Worm (Caenorhabditis elegans): Measurements from ENCODE around the gene ddn-2.

The ddn-2 gene

ce11 chrII:12908779-12909178, at the start of gene ddn-2:
Gene ddn-2 (plus strand): TSS chrII:12909079.
- TF ChIP-seq med-1 (GFP tag; optimal IDR thresholded peaks at IDR 0.05; ENCODE audit: insufficient read depth) (no peak), flt-1 (GFP tag; IDR thresholded peaks at IDR 0.05) (no peak), cog-1 (tag; optimal IDR thresholded peaks at IDR 0.05) (no peak), ref-1 (GFP tag; conservative IDR thresholded peaks at IDR 0.05) (no peak), T22C8.4 (GFP tag; IDR thresholded peaks at IDR 0.05) (no peak), ztf-23 (GFP tag; IDR thresholded peaks at IDR 0.05) (no peak), klf-2 (GFP tag; conservative IDR thresholded peaks at IDR 0.05) (no peak), ztf-29 (GFP tag; IDR thresholded peaks at IDR 0.05) (no peak)

DNA sequence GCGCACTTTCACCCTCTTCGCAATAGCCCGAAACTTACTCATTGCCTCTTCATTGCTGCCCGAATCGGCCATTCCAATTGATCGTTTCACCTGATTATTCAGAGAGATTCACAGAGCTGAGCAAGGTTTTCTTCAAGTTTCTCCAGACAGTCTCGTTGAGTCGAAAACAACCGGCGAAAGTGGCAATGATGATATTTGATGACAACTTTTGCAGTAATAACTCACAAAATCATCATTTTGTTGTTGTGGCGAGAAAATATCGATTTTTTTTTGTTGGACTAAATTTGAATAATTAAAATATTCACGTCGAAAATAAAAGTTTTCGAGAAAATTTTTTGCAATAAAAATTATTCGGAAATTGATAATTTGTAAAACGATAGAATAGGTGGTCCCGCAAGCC, 43.3 kb upstream of the ddn-2 start, which contains the start of gene snf-5:
Gene snf-5, minus strand, starts transcription at position 182 of the 400 bp plus-strand sequence.
- TF ChIP-seq ztf-29 (GFP tag; IDR thresholded peaks at IDR 0.05) (no peak), flt-1 (GFP tag; IDR thresholded peaks at IDR 0.05) (no peak), klf-2 (GFP tag; conservative IDR thresholded peaks at IDR 0.05) (no peak), tab-1 (GFP tag; IDR thresholded peaks at IDR 0.05) (no peak), cog-1 (tag; optimal IDR thresholded peaks at IDR 0.05) (no peak), med-1 (GFP tag; optimal IDR thresholded peaks at IDR 0.05; ENCODE audit: insufficient read depth) (no peak), ztf-23 (GFP tag; IDR thresholded peaks at IDR 0.05) (no peak), T22C8.4 (GFP tag; IDR thresholded peaks at IDR 0.05) (no peak), ref-1 (GFP tag; conservative IDR thresholded peaks at IDR 0.05) (no peak)

DNA sequence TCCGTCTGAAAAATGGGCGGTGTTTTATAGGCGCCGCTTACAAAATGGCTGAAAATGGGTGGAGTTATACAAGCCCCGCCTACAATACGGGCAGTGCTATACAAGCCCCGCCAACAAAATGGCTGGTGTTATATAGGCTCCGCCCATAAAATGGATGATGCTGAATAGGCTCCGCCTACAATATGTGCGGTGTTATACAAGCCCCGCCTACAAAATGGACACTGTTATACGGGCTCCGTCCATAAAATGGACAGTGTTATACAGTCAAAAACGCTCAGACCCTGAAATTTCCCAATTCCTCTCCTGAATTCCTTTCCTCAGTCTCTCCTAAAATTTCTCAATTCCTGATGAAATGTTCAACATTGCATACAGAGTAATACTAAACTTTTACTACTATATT, 42.8 kb upstream of the ddn-2 start:
- TF ChIP-seq ztf-29 (GFP tag; IDR thresholded peaks at IDR 0.05) (no peak), T22C8.4 (GFP tag; IDR thresholded peaks at IDR 0.05) (no peak), cog-1 (tag; optimal IDR thresholded peaks at IDR 0.05) (no peak), flt-1 (GFP tag; IDR thresholded peaks at IDR 0.05) (no peak), tab-1 (GFP tag; IDR thresholded peaks at IDR 0.05) (no peak), ztf-23 (GFP tag; IDR thresholded peaks at IDR 0.05) (no peak), klf-2 (GFP tag; conservative IDR thresholded peaks at IDR 0.05) (no peak), ref-1 (GFP tag; conservative IDR thresholded peaks at IDR 0.05) (no peak), med-1 (GFP tag; optimal IDR thresholded peaks at IDR 0.05; ENCODE audit: insufficient read depth) (no peak)

ce11 chrII:12878071-12878668, 30.7 kb upstream of the ddn-2 start, which contains the start of gene gsy-1:
Gene gsy-1 (minus strand): TSS chrII:12878121.
- TF ChIP-seq ztf-23 (GFP tag; IDR thresholded peaks at IDR 0.05): no peak

- TF ChIP-seq ref-1 (GFP tag; conservative IDR thresholded peaks at IDR 0.05) (no peak), med-1 (GFP tag; optimal IDR thresholded peaks at IDR 0.05; ENCODE audit: insufficient read depth) (no peak), T22C8.4 (GFP tag; IDR thresholded peaks at IDR 0.05) (no peak), klf-2 (GFP tag; conservative IDR thresholded peaks at IDR 0.05) (no peak), cog-1 (tag; optimal IDR thresholded peaks at IDR 0.05) (no peak), ztf-29 (GFP tag; IDR thresholded peaks at IDR 0.05) (no peak), flt-1 (GFP tag; IDR thresholded peaks at IDR 0.05) (no peak), ztf-23 (GFP tag; IDR thresholded peaks at IDR 0.05) (no peak), tab-1 (GFP tag; IDR thresholded peaks at IDR 0.05) (no peak)
These were observed 30.2 kb upstream of the ddn-2 start for ce11 chrII:12878697-12879096.

DNA sequence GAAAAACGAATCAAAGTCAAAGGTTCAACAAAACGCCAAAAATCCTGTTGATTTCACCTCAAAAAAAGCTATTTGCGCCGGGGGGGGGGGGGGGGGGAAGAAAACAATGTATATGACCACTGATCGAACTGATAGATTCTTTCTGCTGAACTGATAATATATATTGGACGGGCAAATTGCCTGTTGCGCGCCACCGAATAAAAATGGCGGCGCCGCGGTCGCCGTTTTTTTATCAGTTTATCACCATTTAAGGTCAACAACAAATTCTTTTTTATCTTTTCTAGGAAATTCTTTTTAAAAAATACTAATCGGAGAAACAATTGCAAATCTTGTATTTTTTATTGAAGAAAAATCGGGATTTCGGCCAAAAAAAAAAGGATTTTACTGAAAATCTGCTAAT, 29.1 kb upstream of the ddn-2 start:
- TF ChIP-seq klf-2 (GFP tag; conservative IDR thresholded peaks at IDR 0.05) (no peak), ztf-29 (GFP tag; IDR thresholded peaks at IDR 0.05) (no peak)

- TF ChIP-seq ztf-23 (GFP tag; IDR thresholded peaks at IDR 0.05): no peak
- TF ChIP-seq tab-1 (GFP tag; IDR thresholded peaks at IDR 0.05): no peak
- no peak for TF ChIP-seq T22C8.4 (GFP tag; IDR thresholded peaks at IDR 0.05)
- no peak for TF ChIP-seq med-1 (GFP tag; optimal IDR thresholded peaks at IDR 0.05; ENCODE audit: insufficient read depth)
- no peak for TF ChIP-seq ref-1 (GFP tag; conservative IDR thresholded peaks at IDR 0.05)
- TF ChIP-seq klf-2 (GFP tag; conservative IDR thresholded peaks at IDR 0.05): no peak
- no peak for TF ChIP-seq cog-1 (tag; optimal IDR thresholded peaks at IDR 0.05)
- TF ChIP-seq flt-1 (GFP tag; IDR thresholded peaks at IDR 0.05): no peak
- no peak for TF ChIP-seq ztf-29 (GFP tag; IDR thresholded peaks at IDR 0.05)
These were observed 28.5 kb upstream of the ddn-2 start, which contains the start of gene F35C5.1 for ce11 chrII:12880406-12880805. Gene F35C5.1 (plus strand): TSS chrII:12880804.

DNA sequence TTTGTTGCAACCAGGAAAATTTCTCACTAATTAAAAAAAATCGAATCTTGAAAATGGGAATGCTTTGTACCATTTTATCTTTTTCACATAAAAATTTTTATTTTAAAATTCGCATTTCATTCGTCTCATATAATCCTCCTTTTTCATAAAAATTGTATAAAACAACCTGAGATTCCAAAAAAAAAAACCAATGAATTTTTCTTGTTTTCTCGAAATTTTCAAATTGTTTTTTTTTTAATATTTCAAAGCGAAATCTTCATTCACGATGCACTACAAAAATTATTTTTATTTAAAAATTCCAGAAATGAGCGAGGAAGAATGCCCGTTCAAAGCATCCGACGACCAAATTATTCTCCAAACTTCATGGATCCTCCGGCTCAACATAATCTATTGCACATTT, 23.9 kb upstream of the ddn-2 start, which contains the start of gene sra-14:
Gene sra-14, plus strand, starts transcription at position 301 of the 400 bp plus-strand sequence.
- TF ChIP-seq ztf-23 (GFP tag; IDR thresholded peaks at IDR 0.05) (no peak), flt-1 (GFP tag; IDR thresholded peaks at IDR 0.05) (no peak), ref-1 (GFP tag; conservative IDR thresholded peaks at IDR 0.05) (no peak), klf-2 (GFP tag; conservative IDR thresholded peaks at IDR 0.05) (no peak), T22C8.4 (GFP tag; IDR thresholded peaks at IDR 0.05) (no peak), med-1 (GFP tag; optimal IDR thresholded peaks at IDR 0.05; ENCODE audit: insufficient read depth) (no peak)

DNA sequence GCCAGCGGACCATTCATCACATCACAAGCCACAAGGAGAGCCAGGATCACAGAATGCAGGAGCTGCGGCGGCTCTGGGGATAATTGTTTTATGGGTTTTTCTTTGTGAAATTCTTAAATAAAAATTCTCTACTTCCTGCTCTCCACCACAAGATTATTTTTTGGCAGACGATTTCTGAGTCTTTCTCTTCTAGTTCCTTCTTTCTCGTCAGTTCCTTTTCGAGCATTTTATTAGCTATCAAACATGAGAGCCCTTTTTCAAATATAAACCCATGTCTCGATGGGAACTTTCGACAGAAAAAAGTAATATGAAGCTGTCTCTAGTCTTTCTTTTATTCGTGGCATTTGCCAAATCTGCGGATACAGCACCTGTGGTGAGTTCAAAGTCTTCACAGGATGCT, 20.4 kb upstream of the ddn-2 start, which contains the start of gene F35C5.3:
Gene F35C5.3, plus strand, starts transcription at position 301 of the 400 bp plus-strand sequence.
- TF ChIP-seq ztf-29 (GFP tag; IDR thresholded peaks at IDR 0.05) (no peak), cog-1 (tag; optimal IDR thresholded peaks at IDR 0.05) (no peak), ref-1 (GFP tag; conservative IDR thresholded peaks at IDR 0.05) (no peak), T22C8.4 (GFP tag; IDR thresholded peaks at IDR 0.05) (no peak), klf-2 (GFP tag; conservative IDR thresholded peaks at IDR 0.05) (no peak), flt-1 (GFP tag; IDR thresholded peaks at IDR 0.05) (no peak), med-1 (GFP tag; optimal IDR thresholded peaks at IDR 0.05; ENCODE audit: insufficient read depth) (no peak), ztf-23 (GFP tag; IDR thresholded peaks at IDR 0.05) (no peak), tab-1 (GFP tag; IDR thresholded peaks at IDR 0.05) (no peak)

DNA sequence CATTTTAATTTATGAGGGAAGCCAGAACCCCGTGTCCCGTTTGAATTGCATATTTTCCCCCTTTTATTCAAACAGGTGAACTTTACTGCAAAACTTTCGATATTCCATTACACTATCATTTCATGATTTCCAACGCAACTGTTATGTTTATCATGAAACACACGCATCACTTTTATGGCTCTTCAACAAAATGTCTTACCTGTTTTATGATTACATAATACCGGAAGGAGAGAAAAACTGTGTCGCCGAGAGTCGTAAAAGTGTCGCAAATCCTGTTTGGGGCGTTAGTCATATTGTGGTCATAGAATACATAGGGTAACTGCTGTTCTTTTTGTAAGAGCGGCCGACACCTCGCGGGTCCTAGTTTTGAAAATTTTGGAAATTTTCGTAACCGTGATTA, 16.5 kb upstream of the ddn-2 start:
- no peak for TF ChIP-seq ref-1 (GFP tag; conservative IDR thresholded peaks at IDR 0.05)
- TF ChIP-seq med-1 (GFP tag; optimal IDR thresholded peaks at IDR 0.05; ENCODE audit: insufficient read depth): no peak
- no peak for TF ChIP-seq klf-2 (GFP tag; conservative IDR thresholded peaks at IDR 0.05)
- no peak for TF ChIP-seq flt-1 (GFP tag; IDR thresholded peaks at IDR 0.05)
